Fruit fly (Drosophila melanogaster) whole organism, embryonic: ENCODE results near the gene Ras85D.

Experiments
- Adf1 ChIP-seq: fragments of 200-800 bp; sonication (Bioruptor generic); IDR thresholded peaks from 2 replicates; pipeline ENCODE4 v1.3.6; 2022; ENCODE audit warnings: missing biosample characterization, missing genetic modification characterization
- B-H1 ChIP-seq: fragments of 200-800 bp; sonication (Bioruptor generic); IDR thresholded peaks from 3 replicates; pipeline ENCODE4 v1.3.6; 2022; ENCODE audit warnings: missing biosample characterization, missing genetic modification characterization
- Blimp-1 ChIP-seq: fragments of 200-800 bp; sonication (Bioruptor generic); optimal IDR thresholded peaks from 3 replicates; lab custom pipeline; 2018; ENCODE audit warnings: missing biosample characterization, missing genetic modification characterization, mild to moderate bottlenecking, moderate library complexity, missing genetic modification reagents
- CG10565 ChIP-seq: fragments of 200-800 bp; sonication (Bioruptor generic); optimal IDR thresholded peaks from 3 replicates; lab custom pipeline; 2016; ENCODE audit warnings: missing biosample characterization, mild to moderate bottlenecking, missing genetic modification characterization
- CG12659 ChIP-seq: fragments of 200-800 bp; sonication (Bioruptor generic); optimal IDR thresholded peaks from 3 replicates; lab custom pipeline; 2017; ENCODE audit warnings: mild to moderate bottlenecking, missing biosample characterization, missing genetic modification reagents, missing genetic modification characterization
- CG1529 ChIP-seq: fragments of 200-800 bp; sonication (Bioruptor generic); optimal IDR thresholded peaks from 3 replicates; lab custom pipeline; 2018; ENCODE audit warnings: missing biosample characterization, missing genetic modification characterization
- CG16815 ChIP-seq: fragments of 200-800 bp; sonication (Bioruptor generic); optimal IDR thresholded peaks from 3 replicates; lab custom pipeline; 2017; ENCODE audit warnings: missing biosample characterization, mild to moderate bottlenecking, missing genetic modification characterization
- CG17186 ChIP-seq: fragments of 200-800 bp; sonication (Bioruptor generic); optimal IDR thresholded peaks from 3 replicates; lab custom pipeline; 2017; ENCODE audit warnings: missing biosample characterization, missing genetic modification reagents, missing genetic modification characterization
- CG2120 ChIP-seq: fragments of 200-800 bp; sonication (Bioruptor generic); optimal IDR thresholded peaks from 3 replicates; lab custom pipeline; 2016; ENCODE audit warnings: missing biosample characterization, missing genetic modification characterization
- CG31365 ChIP-seq: fragments of 200-800 bp; sonication (Bioruptor generic); optimal IDR thresholded peaks from 2 replicates; lab custom pipeline; 2018; ENCODE audit warnings: missing biosample characterization, mild to moderate bottlenecking, missing genetic modification characterization
- CG34422 ChIP-seq: fragments of 200-800 bp; sonication (Bioruptor generic); IDR thresholded peaks from 3 replicates; pipeline ENCODE4 v1.3.6; 2022; ENCODE audit warnings: missing biosample characterization, missing genetic modification characterization
- CG42726 ChIP-seq: fragments of 200-800 bp; sonication (Bioruptor generic); IDR thresholded peaks from 2 replicates; pipeline ENCODE4 v1.3.6; 2022; ENCODE audit warnings: missing biosample characterization, missing genetic modification characterization; ENCODE audit not compliant: partially characterized antibody
- CG5180 ChIP-seq: fragments of 200-800 bp; sonication (Bioruptor generic); optimal IDR thresholded peaks from 3 replicates; lab custom pipeline; 2017; ENCODE audit warnings: missing biosample characterization, missing genetic modification characterization, mild to moderate bottlenecking, moderate library complexity, missing genetic modification reagents
- CG5245 ChIP-seq: fragments of 200-800 bp; sonication (Bioruptor generic); optimal IDR thresholded peaks from 3 replicates; lab custom pipeline; 2016; ENCODE audit warnings: missing biosample characterization, missing genetic modification characterization
- CG6791 ChIP-seq: fragments of 200-800 bp; sonication (Bioruptor generic); IDR thresholded peaks from 3 replicates; pipeline ENCODE4 v1.3.6; 2022; ENCODE audit warnings: missing biosample characterization, missing genetic modification characterization; ENCODE audit not compliant: partially characterized antibody
- CG7786 ChIP-seq: fragments of 200-800 bp; sonication (Bioruptor generic); optimal IDR thresholded peaks from 2 replicates; lab custom pipeline; 2016; ENCODE audit warnings: missing biosample characterization, missing genetic modification characterization
- CG7928 ChIP-seq: fragments of 200-800 bp; sonication (Bioruptor generic); optimal IDR thresholded peaks from 2 replicates; lab custom pipeline; 2017; ENCODE audit warnings: missing biosample characterization, mild to moderate bottlenecking, missing genetic modification characterization
- CG8290 ChIP-seq, 3 experiments: fragments of 200-800 bp; sonication (Bioruptor generic); optimal IDR thresholded peaks; 2 replicates each; lab custom pipeline; 2016 to 2019; ENCODE audit warnings: missing biosample characterization in 3 of 3, missing genetic modification characterization in 3 of 3, mild to moderate bottlenecking in 2 of 3, moderate library complexity in 1 of 3
- CHES-1-like ChIP-seq: fragments of 200-800 bp; sonication (Bioruptor generic); optimal IDR thresholded peaks from 2 replicates; lab custom pipeline; 2016; ENCODE audit warnings: missing biosample characterization, missing genetic modification characterization
- CoRest ChIP-seq: fragments of 200-800 bp; sonication (Bioruptor generic); optimal IDR thresholded peaks from 3 replicates; lab custom pipeline; 2018; ENCODE audit warnings: missing biosample characterization, mild to moderate bottlenecking, missing genetic modification characterization, moderate library complexity
- HHEX ChIP-seq: fragments of 200-800 bp; sonication (Bioruptor generic); optimal IDR thresholded peaks from 3 replicates; lab custom pipeline; 2017; ENCODE audit warnings: missing biosample characterization, mild to moderate bottlenecking, missing genetic modification characterization, missing genetic modification reagents
- HmgD ChIP-seq: fragments of 200-800 bp; sonication (Bioruptor generic); optimal IDR thresholded peaks from 3 replicates; lab custom pipeline; 2016; ENCODE audit warnings: missing biosample characterization, missing genetic modification characterization
- Hr51 ChIP-seq, 2 experiments: fragments of 200-800 bp; sonication (Bioruptor generic); optimal IDR thresholded peaks; 2 replicates in 1 of 2; 3 replicates in 1 of 2; lab custom pipeline; 2016 to 2018; ENCODE audit warnings: missing biosample characterization in 2 of 2, missing genetic modification characterization in 2 of 2, mild to moderate bottlenecking in 1 of 2, moderate library complexity in 1 of 2
- NK7.1 ChIP-seq: fragments of 200-800 bp; sonication (Bioruptor generic); optimal IDR thresholded peaks from 3 replicates; lab custom pipeline; 2016; ENCODE audit warnings: missing biosample characterization, missing genetic modification characterization
- NfI ChIP-seq: fragments of 200-800 bp; sonication (Bioruptor generic); optimal IDR thresholded peaks from 3 replicates; lab custom pipeline; 2018; ENCODE audit warnings: missing biosample characterization, mild to moderate bottlenecking, missing genetic modification characterization, moderate library complexity
- PHDP ChIP-seq: fragments of 200-800 bp; sonication (Bioruptor generic); optimal IDR thresholded peaks from 3 replicates; lab custom pipeline; 2018; ENCODE audit warnings: missing biosample characterization, mild to moderate bottlenecking, missing genetic modification characterization, moderate library complexity
- Pdp1 ChIP-seq, 2 experiments: fragments of 200-800 bp; sonication (Bioruptor generic); optimal IDR thresholded peaks; 3 replicates each; lab custom pipeline; 2016; ENCODE audit warnings: missing biosample characterization in 2 of 2, missing genetic modification characterization in 2 of 2, mild to moderate bottlenecking in 1 of 2, moderate library complexity in 1 of 2
- Xbp1 ChIP-seq: fragments of 200-800 bp; sonication (Bioruptor generic); optimal IDR thresholded peaks from 3 replicates; lab custom pipeline; 2016; ENCODE audit warnings: missing biosample characterization, mild to moderate bottlenecking, missing genetic modification characterization
- br ChIP-seq: fragments of >200 bp; optimal IDR thresholded peaks from 2 replicates; lab custom pipeline; 2017
- bsh ChIP-seq, 2 experiments: fragments of 200-800 bp; sonication (Bioruptor generic); optimal IDR thresholded peaks; 2 replicates each; lab custom pipeline; 2017 to 2018; ENCODE audit warnings: mild to moderate bottlenecking in 2 of 2, missing biosample characterization in 2 of 2, missing genetic modification characterization in 2 of 2, moderate library complexity in 1 of 2
- cg ChIP-seq: fragments of 200-800 bp; sonication (Bioruptor generic); optimal IDR thresholded peaks from 3 replicates; lab custom pipeline; 2019; ENCODE audit warnings: missing biosample characterization, mild to moderate bottlenecking, missing genetic modification characterization, moderate library complexity
- chn ChIP-seq: fragments of 200-800 bp; sonication (Bioruptor generic); optimal IDR thresholded peaks from 2 replicates; lab custom pipeline; 2016; ENCODE audit warnings: missing biosample characterization, missing genetic modification characterization
- crol ChIP-seq: fragments of 200-800 bp; sonication (Bioruptor generic); IDR thresholded peaks from 2 replicates; pipeline ENCODE4 v1.3.6; 2022; ENCODE audit warnings: missing biosample characterization, missing genetic modification characterization
- exex ChIP-seq: fragments of 200-800 bp; sonication (Bioruptor generic); optimal IDR thresholded peaks from 4 replicates; lab custom pipeline; 2018; ENCODE audit warnings: missing biosample characterization, mild to moderate bottlenecking, missing genetic modification characterization, moderate library complexity
- insv ChIP-seq, 2 experiments: fragments of 200-800 bp; sonication (Bioruptor generic); optimal IDR thresholded peaks; 3 replicates each; lab custom pipeline; 2016 to 2018; ENCODE audit warnings: missing biosample characterization in 2 of 2, missing genetic modification characterization in 2 of 2
- kay ChIP-seq: fragments of 200-800 bp; sonication (Bioruptor generic); optimal IDR thresholded peaks from 2 replicates; lab custom pipeline; 2016; ENCODE audit warnings: missing biosample characterization, missing genetic modification characterization
- kni ChIP-seq: fragments of 200-800 bp; sonication (Bioruptor generic); optimal IDR thresholded peaks from 3 replicates; lab custom pipeline; 2017; ENCODE audit warnings: mild to moderate bottlenecking, missing biosample characterization, missing genetic modification reagents, missing genetic modification characterization
- luna ChIP-seq: fragments of 200-800 bp; sonication (Bioruptor generic); optimal IDR thresholded peaks from 2 replicates; lab custom pipeline; 2016; ENCODE audit warnings: missing biosample characterization, missing genetic modification characterization
- nom ChIP-seq: fragments of 200-800 bp; sonication (Bioruptor generic); optimal IDR thresholded peaks from 2 replicates; lab custom pipeline; 2017; ENCODE audit warnings: missing biosample characterization, missing genetic modification characterization, mild to moderate bottlenecking, moderate library complexity, missing genetic modification reagents
- odd ChIP-seq: fragments of 200-800 bp; sonication (Bioruptor generic); optimal IDR thresholded peaks from 2 replicates; lab custom pipeline; 2017; ENCODE audit warnings: missing biosample characterization, mild to moderate bottlenecking, missing genetic modification characterization
- sim ChIP-seq: fragments of 200-800 bp; sonication (Bioruptor generic); IDR thresholded peaks from 2 replicates; pipeline ENCODE4 v1.3.6; 2022; ENCODE audit warnings: missing biosample characterization, missing genetic modification characterization
- slbo ChIP-seq: fragments of 200-800 bp; sonication (Bioruptor generic); IDR thresholded peaks from 2 replicates; pipeline ENCODE4 v1.3.6; 2022; ENCODE audit warnings: missing biosample characterization, missing genetic modification characterization
- slp2 ChIP-seq: fragments of 200-800 bp; sonication (Bioruptor generic); optimal IDR thresholded peaks from 2 replicates; lab custom pipeline; 2016; ENCODE audit warnings: missing biosample characterization, missing genetic modification characterization
- sna ChIP-seq: fragments of 200-800 bp; sonication (Bioruptor generic); IDR thresholded peaks from 2 replicates; pipeline ENCODE4 v1.3.6; 2022; ENCODE audit warnings: missing biosample characterization, missing genetic modification characterization; ENCODE audit not compliant: partially characterized antibody
- ssp ChIP-seq: fragments of 200-800 bp; sonication (Bioruptor generic); IDR thresholded peaks from 2 replicates; pipeline ENCODE4 v1.3.6; 2022; ENCODE audit warnings: missing biosample characterization, missing genetic modification characterization
- tna ChIP-seq: fragments of 200-800 bp; sonication (Bioruptor generic); IDR thresholded peaks from 2 replicates; pipeline ENCODE4 v1.3.6; 2022; ENCODE audit warnings: missing biosample characterization, missing genetic modification characterization; ENCODE audit not compliant: partially characterized antibody
- toy ChIP-seq: fragments of 200-800 bp; sonication (Bioruptor generic); IDR thresholded peaks from 2 replicates; pipeline ENCODE4 v1.3.6; 2022; ENCODE audit warnings: missing biosample characterization, missing genetic modification characterization
- vvl ChIP-seq: fragments of 200-800 bp; sonication (Bioruptor generic); IDR thresholded peaks from 2 replicates; pipeline ENCODE4 v1.3.6; 2022; ENCODE audit warnings: missing biosample characterization, missing genetic modification characterization
- wdn ChIP-seq: fragments of 200-800 bp; sonication (Bioruptor generic); IDR thresholded peaks from 2 replicates; pipeline ENCODE4 v1.3.6; 2022; ENCODE audit warnings: missing biosample characterization, missing genetic modification characterization
- wor ChIP-seq: fragments of 200-800 bp; sonication (Bioruptor generic); IDR thresholded peaks from 2 replicates; pipeline ENCODE4 v1.3.6; 2022; ENCODE audit warnings: missing biosample characterization, missing genetic modification characterization

Gene Ras85D

dm6 chr3R:9502416-9502763, 10.5 kb downstream of the Ras85D start, which contains the start of gene RhoL (continued):
- 0 out of 2 replicates have a peak, but pooled peaks have one; percentile 40 for TF ChIP-seq toy (GFP tag; lab: Robert Waterston, UW)
- TF ChIP-seq chn = peak; percentile 37
- TF ChIP-seq CG42726 (GFP tag; lab: Robert Waterston, UW) = peak; percentile 57; the same call in 1 of the 2 replicates
- no peak for TF ChIP-seq br (lab: Kevin White, UChicago)
- TF ChIP-seq CG2120 = peak; percentile 12
- no peak for TF ChIP-seq CoRest (tag; lab: Kevin White, UChicago)
- no peak for TF ChIP-seq slp2 (GFP tag; lab: Kevin White, UChicago)
- TF ChIP-seq crol (GFP tag; lab: Robert Waterston, UW) = no peak
- no peak for TF ChIP-seq CG5245 (GFP tag; lab: Kevin White, UChicago)
- TF ChIP-seq cg = no peak
- TF ChIP-seq CG34422 (GFP tag; lab: Robert Waterston, UW) = peak; percentile 39; the same call in 1 of the 3 replicates
- TF ChIP-seq CG17186 (GFP tag; lab: Kevin White, UChicago) = no peak
- no peak for TF ChIP-seq wdn (GFP tag; lab: Robert Waterston, UW)
- peak; percentile 48; the same call in 1 of the 2 replicates for TF ChIP-seq tna (GFP tag; lab: Robert Waterston, UW)
- peak; percentile 53 for TF ChIP-seq exex
- no peak for TF ChIP-seq Hr51 (GFP tag; optimal IDR thresholded peaks at IDR 0.05; lab: Kevin White, UChicago)
- TF ChIP-seq Pdp1 (GFP tag; optimal IDR thresholded peaks at IDR 0.05; lab: Kevin White, UChicago) = peak in 1 of 2 experiments; percentile 34
- peak; percentile 29 for TF ChIP-seq kni
- TF ChIP-seq ssp = no peak
- no peak for TF ChIP-seq odd
- TF ChIP-seq Xbp1 (GFP tag; lab: Kevin White, UChicago) = peak; percentile 21
- no peak; the same call in 2 of the 3 replicates for TF ChIP-seq CG6791
- peak; percentile 36 for TF ChIP-seq HHEX (GFP tag; lab: Kevin White, UChicago)
- TF ChIP-seq B-H1 = no peak; the same call in 2 of the 3 replicates
- no peak for TF ChIP-seq bsh (GFP tag; optimal IDR thresholded peaks at IDR 0.05; lab: Kevin White, UChicago)
- TF ChIP-seq CHES-1-like = peak; percentile 20
- no peak for TF ChIP-seq HmgD (GFP tag; lab: Kevin White, UChicago)
- TF ChIP-seq wor (GFP tag; lab: Robert Waterston, UW) = no peak
- peak; percentile 3 for TF ChIP-seq NfI (GFP tag; lab: Kevin White, UChicago)
- TF ChIP-seq CG7928 (GFP tag; lab: Kevin White, UChicago) = no peak
- no peak for TF ChIP-seq CG16815 (GFP tag; lab: Kevin White, UChicago)
- TF ChIP-seq CG12659 (GFP tag; lab: Kevin White, UChicago) = peak; percentile 17
- peak; percentile 43; the same call in 1 of the 2 replicates for TF ChIP-seq Adf1
- no peak for TF ChIP-seq CG10565
- TF ChIP-seq CG31365 (tag; lab: Kevin White, UChicago) = no peak
- 0 out of 2 replicates have a peak, but pooled peaks have one; percentile 10 for TF ChIP-seq slbo (GFP tag; lab: Robert Waterston, UW)
- TF ChIP-seq sna (GFP tag; lab: Robert Waterston, UW) = peak; percentile 62
- TF ChIP-seq CG7786 (GFP tag; lab: Kevin White, UChicago) = no peak
- no peak for TF ChIP-seq sim (GFP tag; lab: Robert Waterston, UW)
- peak; percentile 76 for TF ChIP-seq nom (GFP tag; lab: Kevin White, UChicago)
- no peak for TF ChIP-seq luna (GFP tag; lab: Kevin White, UChicago)
- no peak for TF ChIP-seq insv (GFP tag; optimal IDR thresholded peaks at IDR 0.05; lab: Kevin White, UChicago)
- no peak for TF ChIP-seq Blimp-1 (GFP tag; lab: Kevin White, UChicago)
- peak; percentile 39 for TF ChIP-seq vvl (GFP tag; lab: Robert Waterston, UW)
- TF ChIP-seq CG5180 (GFP tag; lab: Kevin White, UChicago) = peak; percentile 87
- TF ChIP-seq PHDP (tag; lab: Kevin White, UChicago) = no peak
- no peak for TF ChIP-seq kay (GFP tag; lab: Kevin White, UChicago)
- TF ChIP-seq CG1529 (GFP tag; lab: Kevin White, UChicago) = no peak
- no peak for TF ChIP-seq CG8290 (GFP tag; optimal IDR thresholded peaks at IDR 0.05; lab: Kevin White, UChicago)
- peak in 1 of 2 experiments; percentile 70 for TF ChIP-seq CG8290 (tag; optimal IDR thresholded peaks at IDR 0.05; lab: Kevin White, UChicago)
- TF ChIP-seq NK7.1 = no peak
